Worm (Caenorhabditis elegans) whole organism, mixed stage, embryonic: ENCODE data around the gene Y56A3A.7.

Source experiments
- ceh-43 ChIP-seq: fragments of 200-800 bp; sonication (Bioruptor generic); optimal IDR thresholded peaks from 2 replicates; lab custom pipeline; 2018; ENCODE audit warnings: mild to moderate bottlenecking, missing genetic modification characterization, moderate library complexity, missing compliant biosample characterization
- flh-1 ChIP-seq: fragments of 200-800 bp; sonication (Bioruptor generic); optimal IDR thresholded peaks from 2 replicates; lab custom pipeline; 2018; ENCODE audit warnings: mild to moderate bottlenecking, missing genetic modification characterization, moderate library complexity, missing compliant biosample characterization
- unc-120 ChIP-seq: sonication (generic microtip); optimal IDR thresholded peaks from 2 replicates; lab custom pipeline; 2017; ENCODE audit warnings: missing genetic modification characterization, missing compliant biosample characterization; ENCODE audit not compliant: poor library complexity, severe bottlenecking
- unc-62 ChIP-seq: fragments of 150-350 bp; optimal IDR thresholded peaks from 2 replicates; lab custom pipeline; 2014; ENCODE audit warnings: missing biosample characterization, missing genetic modification reagents, missing genetic modification characterization
- ztf-11 ChIP-seq: fragments of 150-350 bp; optimal IDR thresholded peaks from 2 replicates; lab custom pipeline; 2014; ENCODE audit warnings: missing biosample characterization, missing genetic modification characterization

DNA sequence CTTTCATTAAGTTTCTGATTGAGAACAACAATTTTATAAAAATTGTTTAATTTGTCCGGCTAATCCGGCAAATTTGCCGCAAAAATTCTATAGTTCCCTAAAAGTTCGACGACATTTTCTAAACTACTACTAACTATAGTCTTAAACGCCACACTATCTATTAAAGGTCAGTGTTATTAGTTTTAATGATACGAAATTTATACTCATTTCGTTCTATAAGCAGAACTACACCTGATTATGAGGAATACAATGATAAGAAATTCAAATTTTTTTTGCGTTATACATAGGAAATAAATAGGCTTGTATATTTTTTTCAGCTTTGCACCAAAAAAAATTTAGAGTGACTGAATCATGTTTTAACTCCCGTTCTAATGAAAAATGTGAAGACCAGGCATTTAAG, 1.6 kb upstream of the Y56A3A.7 start:
- TF ChIP-seq flh-1 (GFP tag; lab: Kevin White, UChicago): no peak
- TF ChIP-seq unc-62 (GFP tag; lab: Kevin White, UChicago): no peak
- no peak for TF ChIP-seq unc-120
- TF ChIP-seq ztf-11 (tag; lab: Kevin White, UChicago): no peak
- no peak for TF ChIP-seq ceh-43 (GFP tag; lab: Kevin White, UChicago)
